Fruit fly (Drosophila melanogaster): ENCODE measurements around the gene CG33252.

CG33252 gene

dm6 chrX:16936689-16937088 is 39.7 kb upstream of the CG33252 start (continued):
- TF ChIP-seq CG6765 (GFP tag; optimal IDR thresholded peaks at IDR 0.05) (no peak), CG10209 (GFP tag; optimal IDR thresholded peaks at IDR 0.05) (no peak), CG6791 (GFP tag; IDR thresholded peaks at IDR 0.05; ENCODE audit: partially characterized antibody) (peak; percentile 44; the same call in 1 of the 3 replicates), CG9437 (GFP tag; optimal IDR thresholded peaks at IDR 0.05) (no peak), CG9932 (GFP tag; IDR thresholded peaks at IDR 0.05) (no peak), CG2116 (GFP tag; optimal IDR thresholded peaks at IDR 0.05) (peak; percentile 2), CG13287 (GFP tag; IDR thresholded peaks at IDR 0.05; ENCODE audit: partially characterized antibody) (peak; percentile 51), B-H1 (GFP tag; IDR thresholded peaks at IDR 0.05) (no peak), CG17568 (GFP tag; optimal IDR thresholded peaks at IDR 0.05) (no peak), Six4 (GFP tag; optimal IDR thresholded peaks at IDR 0.05) (no peak), p53 (GFP tag; optimal IDR thresholded peaks at IDR 0.05) (no peak), Dref (GFP tag; IDR thresholded peaks at IDR 0.05) (peak; percentile 57), Aef1 (GFP tag; IDR thresholded peaks at IDR 0.05) (no peak), CG7745 (tag; optimal IDR thresholded peaks at IDR 0.05) (no peak), HLHmδ (GFP tag; optimal IDR thresholded peaks at IDR 0.05) (no peak), CG2875 (GFP tag; optimal IDR thresholded peaks at IDR 0.05) (no peak), CG9727 (GFP tag; optimal IDR thresholded peaks at IDR 0.05) (no peak), CG16813 (GFP tag; IDR thresholded peaks at IDR 0.05; ENCODE audit: partially characterized antibody) (peak; percentile 60; the same call in 2 of the 3 replicates), row (GFP tag; IDR thresholded peaks at IDR 0.05) (no peak), CG6254 (GFP tag; optimal IDR thresholded peaks at IDR 0.05) (no peak), D (optimal IDR thresholded peaks at IDR 0.05) (no peak), D (GFP tag; optimal IDR thresholded peaks at IDR 0.05) (no peak), Dip3 (GFP tag; optimal IDR thresholded peaks at IDR 0.05) (no peak), kay (GFP tag; optimal IDR thresholded peaks at IDR 0.05) (no peak), CG8290 (GFP tag; optimal IDR thresholded peaks at IDR 0.05) (peak; percentile 73), CG8290 (tag; optimal IDR thresholded peaks at IDR 0.05) (no peak), ewg (GFP tag; optimal IDR thresholded peaks at IDR 0.05) (no peak), CG1647 (GFP tag; optimal IDR thresholded peaks at IDR 0.05) (no peak)

dm6 chrX:16934430-16934829 is 37.4 kb upstream of the CG33252 start:
- peak; percentile 72 for TF ChIP-seq gro (GFP tag; optimal IDR thresholded peaks at IDR 0.05)
- peak; percentile 99 for TF ChIP-seq exex (tag; optimal IDR thresholded peaks at IDR 0.05)
- no peak for TF ChIP-seq grn (GFP tag; optimal IDR thresholded peaks at IDR 0.05)
- TF ChIP-seq B-H2 (GFP tag; optimal IDR thresholded peaks at IDR 0.05), result peak; percentile 30
- peak; percentile 44 for TF ChIP-seq sug (tag; optimal IDR thresholded peaks at IDR 0.05)
- peak; percentile 12 for TF ChIP-seq CG34376 (GFP tag; optimal IDR thresholded peaks at IDR 0.05)
- no peak for TF ChIP-seq fd96Cb (tag; optimal IDR thresholded peaks at IDR 0.05)

- TF ChIP-seq D19A (tag; optimal IDR thresholded peaks at IDR 0.05) (peak; percentile 71), CG10959 (GFP tag; IDR thresholded peaks at IDR 0.05) (no peak), slp2 (GFP tag; optimal IDR thresholded peaks at IDR 0.05) (no peak), CG31441 (GFP tag; IDR thresholded peaks at IDR 0.05) (0 out of 2 replicates have a peak, but pooled peaks have one; percentile 12), zfh1 (GFP tag; IDR thresholded peaks at IDR 0.05) (0 out of 3 replicates have a peak, but pooled peaks have one; percentile 4), CG10979 (tag; optimal IDR thresholded peaks at IDR 0.05) (peak; percentile 24), CG31224 (GFP tag; IDR thresholded peaks at IDR 0.05) (no peak), HLH3B (GFP tag; IDR thresholded peaks at IDR 0.05) (peak; percentile 24; the same call in 1 of the 2 replicates), unc-4 (GFP tag; IDR thresholded peaks at IDR 0.05; ENCODE audit: partially characterized antibody) (no peak), gsb-n (tag; optimal IDR thresholded peaks at IDR 0.05) (no peak), MTF-1 (GFP tag; optimal IDR thresholded peaks at IDR 0.05; ENCODE audit: borderline replicate concordance) (no peak), tgo (GFP tag; IDR thresholded peaks at IDR 0.05) (no peak), CG2712 (tag; optimal IDR thresholded peaks at IDR 0.05) (peak; percentile 1), dysf (GFP tag; IDR thresholded peaks at IDR 0.05) (no peak), Dref (GFP tag; IDR thresholded peaks at IDR 0.05) (no peak), repo (GFP tag; optimal IDR thresholded peaks at IDR 0.05) (no peak)
Observed at dm6 chrX:16932820-16933386, 35.9 kb upstream of the CG33252 start.

Measured in whole organism, embryonic.